Worm (Caenorhabditis elegans) whole organism, L1 larva: ENCODE data around the gene srh-22.

Source experiments
- aha-1 ChIP-seq: fragments of 150-350 bp; optimal IDR thresholded peaks from 2 replicates; lab custom pipeline; 2014; ENCODE audit warnings: missing biosample characterization, missing genetic modification characterization
- ama-1 ChIP-seq: fragments of 150-350 bp; optimal IDR thresholded peaks from 2 replicates; lab custom pipeline; 2014
- dsc-1 ChIP-seq: sonication (generic microtip); optimal IDR thresholded peaks from 2 replicates; lab custom pipeline; 2016; ENCODE audit warnings: mild to moderate bottlenecking, missing genetic modification characterization, missing compliant biosample characterization
- hpl-2 ChIP-seq: fragments of 150-350 bp; optimal IDR thresholded peaks from 2 replicates; lab custom pipeline; 2014; ENCODE audit warnings: missing biosample characterization, missing genetic modification reagents, missing genetic modification characterization
- irx-1 ChIP-seq: sonication (generic microtip); optimal IDR thresholded peaks from 2 replicates; lab custom pipeline; 2016; ENCODE audit warnings: missing genetic modification characterization, missing compliant biosample characterization
- mep-1 ChIP-seq: fragments of 150-350 bp; optimal IDR thresholded peaks from 2 replicates; lab custom pipeline; 2014; ENCODE audit warnings: missing biosample characterization, missing genetic modification characterization
- nhr-76 ChIP-seq: sonication (generic microtip); optimal IDR thresholded peaks from 2 replicates; lab custom pipeline; 2017; ENCODE audit warnings: missing biosample characterization, missing genetic modification characterization
- nhr-90 ChIP-seq: sonication (generic microtip); optimal IDR thresholded peaks from 2 replicates; lab custom pipeline; 2016; ENCODE audit warnings: mild to moderate bottlenecking, missing genetic modification characterization, missing compliant biosample characterization; ENCODE audit not compliant: poor library complexity
- unc-62 ChIP-seq: fragments of 150-350 bp; optimal IDR thresholded peaks from 2 replicates; lab custom pipeline; 2014; ENCODE audit warnings: missing biosample characterization, missing genetic modification reagents, missing genetic modification characterization
- zag-1 ChIP-seq: fragments of 150-350 bp; optimal IDR thresholded peaks from 2 replicates; lab custom pipeline; 2014; ENCODE audit warnings: missing biosample characterization, missing genetic modification characterization
- zip-4 ChIP-seq: fragments of 200-800 bp; sonication (Bioruptor generic); optimal IDR thresholded peaks from 2 replicates; lab custom pipeline; 2018; ENCODE audit warnings: mild to moderate bottlenecking, missing genetic modification characterization, moderate library complexity, missing compliant biosample characterization

- TF ChIP-seq nhr-76 (tag; lab: Kevin White, UChicago) (no peak), nhr-90 (no peak), zag-1 (tag; lab: Kevin White, UChicago) (no peak), ama-1 (lab: Kevin White, UChicago) (no peak), mep-1 (no peak), unc-62 (GFP tag; lab: Kevin White, UChicago) (no peak), dsc-1 (no peak), aha-1 (tag; lab: Kevin White, UChicago) (no peak), zip-4 (GFP tag; lab: Kevin White, UChicago) (no peak), hpl-2 (no peak), irx-1 (tag; lab: Kevin White, UChicago) (no peak)
Measured at ce11 chrV:4934406-4934805, 12.3 kb downstream of the srh-22 start, which contains the start of gene catp-2.
